Fruit fly (Drosophila melanogaster) whole organism, embryonic: ENCODE measurements around the gene ETHR.

Source experiments
- BEAF-32 ChIP-seq: fragments of 200-800 bp; sonication (Bioruptor generic); optimal IDR thresholded peaks from 3 replicates; lab custom pipeline; 2017; ENCODE audit warnings: missing biosample characterization, missing genetic modification characterization, mild to moderate bottlenecking, moderate library complexity, missing genetic modification reagents
- CG1024 ChIP-seq: fragments of 200-800 bp; sonication (Bioruptor generic); IDR thresholded peaks from 2 replicates; pipeline ENCODE4 v1.3.6; 2022; ENCODE audit warnings: missing biosample characterization, missing genetic modification characterization
- CG10565 ChIP-seq: fragments of 200-800 bp; sonication (Bioruptor generic); optimal IDR thresholded peaks from 3 replicates; lab custom pipeline; 2016; ENCODE audit warnings: missing biosample characterization, mild to moderate bottlenecking, missing genetic modification characterization
- CG10979 ChIP-seq: fragments of 200-800 bp; sonication (Bioruptor generic); optimal IDR thresholded peaks from 2 replicates; lab custom pipeline; 2018; ENCODE audit warnings: missing biosample characterization, mild to moderate bottlenecking, missing genetic modification characterization, moderate library complexity
- CG11085 ChIP-seq: fragments of 200-800 bp; sonication (Bioruptor generic); IDR thresholded peaks from 2 replicates; pipeline ENCODE4 v1.3.6; 2022; ENCODE audit warnings: missing biosample characterization, missing genetic modification characterization
- CG11247 ChIP-seq: fragments of 200-800 bp; sonication (Bioruptor generic); IDR thresholded peaks from 2 replicates; pipeline ENCODE4 v1.3.6; 2022; ENCODE audit warnings: missing biosample characterization, missing genetic modification characterization
- CG12769 ChIP-seq: fragments of 200-800 bp; sonication (Bioruptor generic); optimal IDR thresholded peaks from 2 replicates; lab custom pipeline; 2019; ENCODE audit warnings: missing biosample characterization, mild to moderate bottlenecking, missing genetic modification characterization, moderate library complexity
- CG12942 ChIP-seq: fragments of 200-800 bp; sonication (Bioruptor generic); optimal IDR thresholded peaks from 3 replicates; lab custom pipeline; 2016; ENCODE audit warnings: missing biosample characterization, missing genetic modification characterization
- CG13424 ChIP-seq: fragments of 200-800 bp; sonication (Bioruptor generic); optimal IDR thresholded peaks from 2 replicates; lab custom pipeline; 2019; ENCODE audit warnings: missing biosample characterization, mild to moderate bottlenecking, missing genetic modification characterization, moderate library complexity
- CG15269 ChIP-seq: fragments of 200-800 bp; sonication (Bioruptor generic); optimal IDR thresholded peaks from 2 replicates; lab custom pipeline; 2018; ENCODE audit warnings: missing biosample characterization, mild to moderate bottlenecking, missing genetic modification characterization, moderate library complexity
- CG15479 ChIP-seq: fragments of 200-800 bp; sonication (Bioruptor generic); optimal IDR thresholded peaks from 3 replicates; lab custom pipeline; 2019; ENCODE audit warnings: missing biosample characterization, mild to moderate bottlenecking, missing genetic modification characterization, moderate library complexity
- CG1603 ChIP-seq: fragments of 200-800 bp; sonication (Bioruptor generic); optimal IDR thresholded peaks from 2 replicates; lab custom pipeline; 2019; ENCODE audit warnings: missing biosample characterization, mild to moderate bottlenecking, missing genetic modification characterization, moderate library complexity
- CG31388 ChIP-seq: fragments of 200-800 bp; sonication (Bioruptor generic); optimal IDR thresholded peaks from 2 replicates; lab custom pipeline; 2016; ENCODE audit warnings: missing biosample characterization, missing genetic modification characterization
- CG34422 ChIP-seq: fragments of 200-800 bp; sonication (Bioruptor generic); IDR thresholded peaks from 3 replicates; pipeline ENCODE4 v1.3.6; 2022; ENCODE audit warnings: missing biosample characterization, missing genetic modification characterization
- CG4820 ChIP-seq: fragments of 200-800 bp; sonication (Bioruptor generic); optimal IDR thresholded peaks from 3 replicates; lab custom pipeline; 2016; ENCODE audit warnings: missing biosample characterization, missing genetic modification characterization
- CG5245 ChIP-seq: fragments of 200-800 bp; sonication (Bioruptor generic); optimal IDR thresholded peaks from 3 replicates; lab custom pipeline; 2016; ENCODE audit warnings: missing biosample characterization, missing genetic modification characterization
- CG7372 ChIP-seq: fragments of 200-800 bp; sonication (Bioruptor generic); IDR thresholded peaks from 2 replicates; pipeline ENCODE4 v1.3.6; 2022; ENCODE audit warnings: missing biosample characterization, missing genetic modification characterization
- CG7987 ChIP-seq: fragments of 200-800 bp; sonication (Bioruptor generic); optimal IDR thresholded peaks from 2 replicates; lab custom pipeline; 2018; ENCODE audit warnings: missing biosample characterization, mild to moderate bottlenecking, missing genetic modification characterization, moderate library complexity
- CG8478 ChIP-seq: fragments of >200 bp; optimal IDR thresholded peaks from 2 replicates; lab custom pipeline; 2018
- D19B ChIP-seq: fragments of 200-800 bp; sonication (Bioruptor generic); optimal IDR thresholded peaks from 2 replicates; lab custom pipeline; 2017; ENCODE audit warnings: missing biosample characterization, mild to moderate bottlenecking, missing genetic modification characterization
- Deaf1 ChIP-seq: fragments of 200-800 bp; optimal IDR thresholded peaks from 3 replicates; lab custom pipeline; 2019; ENCODE audit warnings: missing biosample characterization, mild to moderate bottlenecking, missing genetic modification characterization, moderate library complexity
- Dfd ChIP-seq, 2 experiments: fragments of >200 bp; optimal IDR thresholded peaks; 2 replicates each; lab custom pipeline; 2017; ENCODE audit warnings: missing biosample characterization in 2 of 2, missing genetic modification characterization in 2 of 2
- Dll ChIP-seq: fragments of 200-800 bp; sonication (Bioruptor generic); IDR thresholded peaks from 4 replicates; pipeline ENCODE4 v1.3.6; 2022; ENCODE audit warnings: missing biosample characterization, missing genetic modification characterization; ENCODE audit not compliant: partially characterized antibody
- Doc2 ChIP-seq: fragments of 200-800 bp; sonication (Bioruptor generic); IDR thresholded peaks from 2 replicates; pipeline ENCODE4 v1.3.6; 2022; ENCODE audit warnings: missing biosample characterization, missing genetic modification characterization
- ERR ChIP-seq: fragments of 200-800 bp; sonication (Bioruptor generic); optimal IDR thresholded peaks from 2 replicates; lab custom pipeline; 2016; ENCODE audit warnings: missing biosample characterization, missing genetic modification characterization
- Fer1 ChIP-seq: fragments of 200-800 bp; sonication (Bioruptor generic); optimal IDR thresholded peaks from 2 replicates; lab custom pipeline; 2017; ENCODE audit warnings: missing biosample characterization, mild to moderate bottlenecking, missing genetic modification characterization
- Hr78 ChIP-seq, 2 experiments: fragments of 200-800 bp in 1 of 2; fragments of >200 bp in 1 of 2; sonication (Bioruptor generic) in 1 of 2; optimal IDR thresholded peaks; 2 replicates each; lab custom pipeline; 2017 to 2019; ENCODE audit warnings: missing biosample characterization in 2 of 2, missing genetic modification characterization in 2 of 2, mild to moderate bottlenecking in 1 of 2, moderate library complexity in 1 of 2
- Hsf ChIP-seq: fragments of 200-800 bp; sonication (Bioruptor generic); optimal IDR thresholded peaks from 3 replicates; lab custom pipeline; 2016; ENCODE audit warnings: missing biosample characterization, missing genetic modification characterization
- Lim3 ChIP-seq: fragments of 200-800 bp; sonication (Bioruptor generic); IDR thresholded peaks from 2 replicates; pipeline ENCODE4 v1.3.6; 2022; ENCODE audit warnings: missing biosample characterization, missing genetic modification characterization
- MTF-1 ChIP-seq: fragments of 200-800 bp; sonication (Bioruptor generic); optimal IDR thresholded peaks from 2 replicates; lab custom pipeline; 2018; ENCODE audit warnings: missing biosample characterization, mild to moderate bottlenecking, missing genetic modification characterization, borderline replicate concordance
- PHDP ChIP-seq: fragments of 200-800 bp; sonication (Bioruptor generic); optimal IDR thresholded peaks from 3 replicates; lab custom pipeline; 2018; ENCODE audit warnings: missing biosample characterization, mild to moderate bottlenecking, missing genetic modification characterization, moderate library complexity
- Pdp1 ChIP-seq, 2 experiments: fragments of 200-800 bp; sonication (Bioruptor generic); optimal IDR thresholded peaks; 3 replicates each; lab custom pipeline; 2016; ENCODE audit warnings: missing biosample characterization in 2 of 2, missing genetic modification characterization in 2 of 2, mild to moderate bottlenecking in 1 of 2, moderate library complexity in 1 of 2
- Ravus ChIP-seq: fragments of 200-800 bp; sonication (Bioruptor generic); IDR thresholded peaks from 2 replicates; pipeline ENCODE4 v1.3.6; 2022; ENCODE audit warnings: missing biosample characterization, missing genetic modification characterization
- Stat92E ChIP-seq, 3 experiments: fragments of >200 bp in 2 of 3; fragments of 200-800 bp in 1 of 3; sonication (Bioruptor generic) in 1 of 3; optimal IDR thresholded peaks; 2 replicates each; lab custom pipeline; 2017 to 2019; ENCODE audit warnings: missing biosample characterization in 3 of 3, missing genetic modification characterization in 3 of 3, mild to moderate bottlenecking in 1 of 3, moderate library complexity in 1 of 3
- Trl ChIP-seq, 3 experiments: fragments of >200 bp in 2 of 3; fragments of 200-800 bp in 1 of 3; sonication (Bioruptor generic) in 1 of 3; optimal IDR thresholded peaks; 2 replicates in 1 of 3; 3 replicates in 2 of 3; lab custom pipeline; 2016 to 2017; ENCODE audit warnings: missing biosample characterization in 1 of 3, missing genetic modification characterization in 1 of 3
- abd-A ChIP-seq: fragments of 200-800 bp; sonication (Bioruptor generic); optimal IDR thresholded peaks from 3 replicates; lab custom pipeline; 2019; ENCODE audit warnings: missing biosample characterization, mild to moderate bottlenecking, missing genetic modification characterization, moderate library complexity
- ase ChIP-seq: fragments of 200-800 bp; sonication (Bioruptor generic); IDR thresholded peaks from 3 replicates; pipeline ENCODE4 v1.3.6; 2022; ENCODE audit warnings: missing biosample characterization, missing genetic modification characterization
- ash1 ChIP-seq: fragments of 200-800 bp; sonication (Bioruptor generic); optimal IDR thresholded peaks from 2 replicates; lab custom pipeline; 2018; ENCODE audit warnings: missing biosample characterization, mild to moderate bottlenecking, missing genetic modification characterization
- da ChIP-seq: fragments of 200-800 bp; sonication (Bioruptor generic); optimal IDR thresholded peaks from 2 replicates; lab custom pipeline; 2016; ENCODE audit warnings: missing biosample characterization, missing genetic modification characterization
- hbn ChIP-seq: fragments of 200-800 bp; sonication (Bioruptor generic); IDR thresholded peaks from 2 replicates; pipeline ENCODE4 v1.3.6; 2022; ENCODE audit warnings: missing biosample characterization, missing genetic modification characterization; ENCODE audit not compliant: partially characterized antibody
- ind ChIP-seq: fragments of 200-800 bp; sonication (Bioruptor generic); optimal IDR thresholded peaks from 3 replicates; lab custom pipeline; 2016; ENCODE audit warnings: missing biosample characterization, missing genetic modification characterization
- kah ChIP-seq: fragments of 200-800 bp; sonication (Bioruptor generic); optimal IDR thresholded peaks from 2 replicates; lab custom pipeline; 2018; ENCODE audit warnings: missing biosample characterization, mild to moderate bottlenecking, missing genetic modification characterization
- mirr ChIP-seq: fragments of 200-800 bp; sonication (Bioruptor generic); optimal IDR thresholded peaks from 3 replicates; lab custom pipeline; 2018; ENCODE audit warnings: missing biosample characterization, mild to moderate bottlenecking, missing genetic modification characterization
- row ChIP-seq: fragments of 200-800 bp; sonication (Bioruptor generic); IDR thresholded peaks from 3 replicates; pipeline ENCODE4 v1.3.6; 2022; ENCODE audit warnings: missing biosample characterization, missing genetic modification characterization
- sd ChIP-seq: fragments of 200-800 bp; sonication (Bioruptor generic); optimal IDR thresholded peaks from 3 replicates; lab custom pipeline; 2018; ENCODE audit warnings: missing biosample characterization, mild to moderate bottlenecking, missing genetic modification characterization, moderate library complexity
- sens-2 ChIP-seq: fragments of 200-800 bp; sonication (Bioruptor generic); IDR thresholded peaks from 2 replicates; pipeline ENCODE4 v1.3.6; 2022; ENCODE audit warnings: missing biosample characterization, missing genetic modification characterization
- stwl ChIP-seq: fragments of 200-800 bp; sonication (Bioruptor generic); optimal IDR thresholded peaks from 3 replicates; lab custom pipeline; 2018; ENCODE audit warnings: missing biosample characterization, mild to moderate bottlenecking, missing genetic modification characterization, moderate library complexity
- tin ChIP-seq: fragments of 200-800 bp; sonication (Bioruptor generic); optimal IDR thresholded peaks from 3 replicates; lab custom pipeline; 2016; ENCODE audit warnings: missing biosample characterization, missing genetic modification characterization
- trem ChIP-seq: fragments of 200-800 bp; optimal IDR thresholded peaks from 3 replicates; lab custom pipeline; 2019; ENCODE audit warnings: missing biosample characterization, mild to moderate bottlenecking, missing genetic modification characterization, moderate library complexity
- wek ChIP-seq: fragments of 200-800 bp; sonication (Bioruptor generic); optimal IDR thresholded peaks from 3 replicates; lab custom pipeline; 2018; ENCODE audit warnings: missing biosample characterization, mild to moderate bottlenecking, missing genetic modification characterization, moderate library complexity

ETHR gene

dm6 chr3R:21268873-21269272 lies 22.1 kb downstream of the ETHR start, which contains the start of gene Rab1 (continued):
- TF ChIP-seq Dll (GFP tag; lab: Robert Waterston, UW) (no peak), CG7987 (GFP tag; lab: Kevin White, UChicago) (peak; percentile 38), Trl (optimal IDR thresholded peaks at IDR 0.05; lab: Kevin White, UChicago) (no peak), Trl (GFP tag; optimal IDR thresholded peaks at IDR 0.05; lab: Kevin White, UChicago) (peak; percentile 16), CG12769 (tag; lab: Kevin White, UChicago) (peak; percentile 73), sens-2 (GFP tag; lab: Robert Waterston, UW) (no peak), Deaf1 (peak; percentile 62), mirr (peak; percentile 51), da (GFP tag; lab: Kevin White, UChicago) (no peak), CG1603 (tag; lab: Kevin White, UChicago) (peak; percentile 73), D19B (no peak), Dfd (GFP tag; optimal IDR thresholded peaks at IDR 0.05; lab: Kevin White, UChicago) (no peak), tin (GFP tag; lab: Kevin White, UChicago) (peak; percentile 46), ash1 (GFP tag; lab: Kevin White, UChicago) (peak; percentile 28), CG15479 (GFP tag; lab: Kevin White, UChicago) (no peak), CG11247 (GFP tag; lab: Robert Waterston, UW) (no peak), CG15269 (tag; lab: Kevin White, UChicago) (peak; percentile 14), ERR (peak; percentile 41), Ravus (no peak), Stat92E (GFP tag; optimal IDR thresholded peaks at IDR 0.05; lab: Kevin White, UChicago) (no peak), CG11085 (GFP tag; lab: Robert Waterston, UW) (0 out of 2 replicates have a peak, but pooled peaks have one; percentile 26), ase (no peak), MTF-1 (peak; percentile 42), CG4820 (no peak), CG10979 (tag; lab: Kevin White, UChicago) (peak; percentile 24), CG12942 (GFP tag; lab: Kevin White, UChicago) (no peak), wek (GFP tag; lab: Kevin White, UChicago) (peak; percentile 41), stwl (peak; percentile 56), CG8478 (lab: Kevin White, UChicago) (no peak), Fer1 (peak; percentile 28), row (peak; percentile 42; the same call in 1 of the 3 replicates), PHDP (tag; lab: Kevin White, UChicago) (no peak), abd-A (tag; lab: Kevin White, UChicago) (peak; percentile 49), trem (tag; lab: Kevin White, UChicago) (peak; percentile 97), Pdp1 (GFP tag; optimal IDR thresholded peaks at IDR 0.05; lab: Kevin White, UChicago) (peak in 1 of 2 experiments; percentile 45), kah (GFP tag; lab: Kevin White, UChicago) (no peak), BEAF-32 (peak; percentile 48), hbn (GFP tag; lab: Robert Waterston, UW) (no peak), Hr78 (GFP tag; optimal IDR thresholded peaks at IDR 0.05; lab: Kevin White, UChicago) (peak in 1 of 2 experiments; percentile 39), CG5245 (no peak), CG31388 (GFP tag; lab: Kevin White, UChicago) (no peak), sd (peak; percentile 12), CG34422 (GFP tag; lab: Robert Waterston, UW) (peak; percentile 62; the same call in 2 of the 3 replicates), CG1024 (GFP tag; lab: Robert Waterston, UW) (no peak), CG13424 (tag; lab: Kevin White, UChicago) (peak; percentile 26), Hsf (peak; percentile 47), CG7372 (no peak), ind (GFP tag; lab: Kevin White, UChicago) (peak; percentile 22), Doc2 (GFP tag; lab: Robert Waterston, UW) (no peak), CG10565 (no peak), Lim3 (no peak)
